Fruit fly (Drosophila melanogaster) whole organism, embryonic: Measurements from ENCODE around the gene Edg91.

ENCODE experiments used
- Aef1 ChIP-seq: fragments of 200-800 bp; sonication (Bioruptor generic); IDR thresholded peaks from 3 replicates; pipeline ENCODE4 v1.3.6; 2022; ENCODE audit warnings: missing biosample characterization, missing genetic modification characterization
- Atf6 ChIP-seq: fragments of 200-800 bp; sonication (Bioruptor generic); IDR thresholded peaks from 2 replicates; pipeline ENCODE4 v1.3.6; 2022; ENCODE audit warnings: missing biosample characterization, missing genetic modification characterization
- B-H1 ChIP-seq: fragments of 200-800 bp; sonication (Bioruptor generic); IDR thresholded peaks from 3 replicates; pipeline ENCODE4 v1.3.6; 2022; ENCODE audit warnings: missing biosample characterization, missing genetic modification characterization
- CG10209 ChIP-seq: fragments of 200-800 bp; sonication (Bioruptor generic); optimal IDR thresholded peaks from 3 replicates; lab custom pipeline; 2017; ENCODE audit warnings: missing biosample characterization, mild to moderate bottlenecking, missing genetic modification characterization, missing genetic modification reagents
- CG11504 ChIP-seq: fragments of 200-800 bp; sonication (Bioruptor generic); optimal IDR thresholded peaks from 3 replicates; lab custom pipeline; 2019; ENCODE audit warnings: missing biosample characterization, mild to moderate bottlenecking, missing genetic modification characterization, moderate library complexity
- CG11695 ChIP-seq: fragments of 200-800 bp; sonication (Bioruptor generic); IDR thresholded peaks from 3 replicates; pipeline ENCODE4 v1.3.6; 2022; ENCODE audit warnings: missing biosample characterization, missing genetic modification characterization
- CG11696 ChIP-seq: fragments of 200-800 bp; sonication (Bioruptor generic); IDR thresholded peaks from 2 replicates; pipeline ENCODE4 v1.3.6; 2022; ENCODE audit warnings: missing biosample characterization, missing genetic modification characterization
- CG12299 ChIP-seq: fragments of 200-800 bp; sonication (Bioruptor generic); optimal IDR thresholded peaks from 2 replicates; lab custom pipeline; 2018; ENCODE audit warnings: missing biosample characterization, mild to moderate bottlenecking, missing genetic modification characterization
- CG1233 ChIP-seq: fragments of 200-800 bp; sonication (Bioruptor generic); optimal IDR thresholded peaks from 4 replicates; lab custom pipeline; 2018; ENCODE audit warnings: missing biosample characterization, mild to moderate bottlenecking, missing genetic modification characterization
- CG12942 ChIP-seq: fragments of 200-800 bp; sonication (Bioruptor generic); optimal IDR thresholded peaks from 3 replicates; lab custom pipeline; 2016; ENCODE audit warnings: missing biosample characterization, missing genetic modification characterization
- CG13624 ChIP-seq: fragments of 200-800 bp; sonication (Bioruptor generic); optimal IDR thresholded peaks from 2 replicates; lab custom pipeline; 2016; ENCODE audit warnings: missing biosample characterization, missing genetic modification characterization
- CG15011 ChIP-seq: fragments of 200-800 bp; sonication (Bioruptor generic); optimal IDR thresholded peaks from 3 replicates; lab custom pipeline; 2018; ENCODE audit warnings: missing biosample characterization, mild to moderate bottlenecking, missing genetic modification characterization
- CG1647 ChIP-seq: fragments of 200-800 bp; sonication (Bioruptor generic); optimal IDR thresholded peaks from 3 replicates; lab custom pipeline; 2016; ENCODE audit warnings: missing biosample characterization, missing genetic modification characterization
- CG17328 ChIP-seq: fragments of 200-800 bp; sonication (Bioruptor generic); IDR thresholded peaks from 2 replicates; pipeline ENCODE4 v1.3.6; 2022; ENCODE audit warnings: missing biosample characterization, missing genetic modification characterization
- CG18764 ChIP-seq: fragments of 200-800 bp; sonication (Bioruptor generic); optimal IDR thresholded peaks from 3 replicates; lab custom pipeline; 2016; ENCODE audit warnings: missing biosample characterization, missing genetic modification characterization
- CG2129 ChIP-seq: fragments of 200-800 bp; sonication (Bioruptor generic); IDR thresholded peaks from 2 replicates; pipeline ENCODE4 v1.3.6; 2022; ENCODE audit warnings: missing biosample characterization, missing genetic modification characterization; ENCODE audit not compliant: partially characterized antibody
- CG31224 ChIP-seq: fragments of 200-800 bp; sonication (Bioruptor generic); IDR thresholded peaks from 2 replicates; pipeline ENCODE4 v1.3.6; 2022; ENCODE audit warnings: missing biosample characterization, missing genetic modification characterization
- CG31441 ChIP-seq: fragments of 200-800 bp; sonication (Bioruptor generic); IDR thresholded peaks from 2 replicates; pipeline ENCODE4 v1.3.6; 2022; ENCODE audit warnings: missing biosample characterization, missing genetic modification characterization
- CG4282 ChIP-seq: fragments of 200-800 bp; sonication (Bioruptor generic); optimal IDR thresholded peaks from 2 replicates; lab custom pipeline; 2016; ENCODE audit warnings: missing biosample characterization, missing genetic modification characterization
- CG4730 ChIP-seq: fragments of 200-800 bp; sonication (Bioruptor generic); IDR thresholded peaks from 2 replicates; pipeline ENCODE4 v1.3.6; 2022; ENCODE audit warnings: missing biosample characterization, missing genetic modification characterization
- CG6683 ChIP-seq: fragments of 200-800 bp; sonication (Bioruptor generic); optimal IDR thresholded peaks from 2 replicates; lab custom pipeline; 2017; ENCODE audit warnings: missing biosample characterization, mild to moderate bottlenecking, missing genetic modification characterization, missing genetic modification reagents
- CG7839 ChIP-seq: fragments of 200-800 bp; sonication (Bioruptor generic); optimal IDR thresholded peaks from 3 replicates; lab custom pipeline; 2018; ENCODE audit warnings: missing biosample characterization, mild to moderate bottlenecking, missing genetic modification characterization, moderate library complexity
- CG8388 ChIP-seq: fragments of 200-800 bp; sonication (Bioruptor generic); optimal IDR thresholded peaks from 2 replicates; lab custom pipeline; 2019; ENCODE audit warnings: missing biosample characterization, mild to moderate bottlenecking, missing genetic modification characterization, moderate library complexity
- Dll ChIP-seq: fragments of 200-800 bp; sonication (Bioruptor generic); IDR thresholded peaks from 4 replicates; pipeline ENCODE4 v1.3.6; 2022; ENCODE audit warnings: missing biosample characterization, missing genetic modification characterization; ENCODE audit not compliant: partially characterized antibody
- Ets65A ChIP-seq: fragments of 200-800 bp; sonication (Bioruptor generic); peaks from one replicate; lab custom pipeline; 2016; ENCODE audit warnings: missing biosample characterization, missing genetic modification characterization
- Lhr ChIP-seq: fragments of 200-800 bp; sonication (Bioruptor generic); optimal IDR thresholded peaks from 3 replicates; lab custom pipeline; 2017; ENCODE audit warnings: mild to moderate bottlenecking, missing biosample characterization, missing genetic modification reagents, missing genetic modification characterization
- MESR4 ChIP-seq: fragments of 200-800 bp; sonication (Bioruptor generic); optimal IDR thresholded peaks from 2 replicates; lab custom pipeline; 2018; ENCODE audit warnings: missing biosample characterization, mild to moderate bottlenecking, missing genetic modification characterization, moderate library complexity
- MTF-1 ChIP-seq: fragments of 200-800 bp; sonication (Bioruptor generic); optimal IDR thresholded peaks from 2 replicates; lab custom pipeline; 2018; ENCODE audit warnings: missing biosample characterization, mild to moderate bottlenecking, missing genetic modification characterization, borderline replicate concordance
- Oaz ChIP-seq: fragments of 200-800 bp; sonication (Bioruptor generic); IDR thresholded peaks from 2 replicates; pipeline ENCODE4 v1.3.6; 2022; ENCODE audit warnings: missing biosample characterization, missing genetic modification characterization
- Sry-δ ChIP-seq: fragments of 200-800 bp; sonication (Bioruptor generic); optimal IDR thresholded peaks from 2 replicates; lab custom pipeline; 2016; ENCODE audit warnings: missing biosample characterization, missing genetic modification characterization
- bowl ChIP-seq: fragments of 200-800 bp; sonication (Bioruptor generic); IDR thresholded peaks from 2 replicates; pipeline ENCODE4 v1.3.6; 2022; ENCODE audit warnings: missing biosample characterization, missing genetic modification characterization
- btn ChIP-seq: fragments of 200-800 bp; sonication (Bioruptor generic); optimal IDR thresholded peaks from 2 replicates; lab custom pipeline; 2016; ENCODE audit warnings: missing biosample characterization, missing genetic modification characterization
- cg ChIP-seq: fragments of 200-800 bp; sonication (Bioruptor generic); optimal IDR thresholded peaks from 3 replicates; lab custom pipeline; 2019; ENCODE audit warnings: missing biosample characterization, mild to moderate bottlenecking, missing genetic modification characterization, moderate library complexity
- chinmo ChIP-seq: fragments of 200-800 bp; sonication (Bioruptor generic); IDR thresholded peaks from 4 replicates; pipeline ENCODE4 v1.3.6; 2022; ENCODE audit warnings: missing biosample characterization, missing genetic modification characterization; ENCODE audit not compliant: partially characterized antibody
- dimm ChIP-seq: fragments of 200-800 bp; sonication (Bioruptor generic); IDR thresholded peaks from 2 replicates; pipeline ENCODE4 v1.3.6; 2022; ENCODE audit warnings: missing biosample characterization, missing genetic modification characterization
- dm ChIP-seq: fragments of 200-800 bp; sonication (Bioruptor generic); optimal IDR thresholded peaks from 3 replicates; lab custom pipeline; 2016; ENCODE audit warnings: missing biosample characterization, missing genetic modification characterization
- esg ChIP-seq: fragments of 200-800 bp; sonication (Bioruptor generic); conservative IDR thresholded peaks from 2 replicates; pipeline ENCODE4 v1.3.6; 2022; ENCODE audit warnings: missing biosample characterization, missing genetic modification characterization
- eyg ChIP-seq: fragments of 200-800 bp; sonication (Bioruptor generic); optimal IDR thresholded peaks from 3 replicates; lab custom pipeline; 2016; ENCODE audit warnings: missing biosample characterization, missing genetic modification characterization
- gsb ChIP-seq: fragments of 200-800 bp; sonication (Bioruptor generic); IDR thresholded peaks from 2 replicates; pipeline ENCODE4 v1.3.6; 2022; ENCODE audit warnings: missing biosample characterization, missing genetic modification characterization
- gt ChIP-seq: fragments of 200-800 bp; sonication (Bioruptor generic); IDR thresholded peaks from 2 replicates; pipeline ENCODE4 v1.3.6; 2022; ENCODE audit warnings: missing biosample characterization, missing genetic modification characterization
- ham ChIP-seq: fragments of 200-800 bp; sonication (Bioruptor generic); IDR thresholded peaks from 2 replicates; pipeline ENCODE4 v1.3.6; 2022; ENCODE audit warnings: missing biosample characterization, missing genetic modification characterization
- klu ChIP-seq: fragments of 200-800 bp; sonication (Bioruptor generic); IDR thresholded peaks from 2 replicates; pipeline ENCODE4 v1.3.6; 2022; ENCODE audit warnings: missing biosample characterization, missing genetic modification characterization
- nerfin-1 ChIP-seq: fragments of 200-800 bp; sonication (Bioruptor generic); optimal IDR thresholded peaks from 3 replicates; lab custom pipeline; 2019; ENCODE audit warnings: missing biosample characterization, mild to moderate bottlenecking, missing genetic modification characterization, moderate library complexity
- prd ChIP-seq, 3 experiments: fragments of >200 bp in 2 of 3; fragments of 200-800 bp in 1 of 3; sonication (Bioruptor generic) in 1 of 3; optimal IDR thresholded peaks in 2 of 3; IDR thresholded peaks in 1 of 3; 2 replicates in 2 of 3; 3 replicates in 1 of 3; pipeline versions ENCODE4 v1.3.6 to Lab custom; 2017 to 2022; ENCODE audit warnings: missing biosample characterization in 1 of 3, missing genetic modification characterization in 1 of 3
- row ChIP-seq: fragments of 200-800 bp; sonication (Bioruptor generic); IDR thresholded peaks from 3 replicates; pipeline ENCODE4 v1.3.6; 2022; ENCODE audit warnings: missing biosample characterization, missing genetic modification characterization
- shn ChIP-seq: fragments of 200-800 bp; sonication (Bioruptor generic); optimal IDR thresholded peaks from 3 replicates; lab custom pipeline; 2016; ENCODE audit warnings: missing biosample characterization, missing genetic modification characterization
- trh ChIP-seq: fragments of 200-800 bp; sonication (Bioruptor generic); optimal IDR thresholded peaks from 2 replicates; lab custom pipeline; 2016; ENCODE audit warnings: missing biosample characterization, missing genetic modification characterization
- unc-4 ChIP-seq: fragments of 200-800 bp; sonication (Bioruptor generic); IDR thresholded peaks from 2 replicates; pipeline ENCODE4 v1.3.6; 2022; ENCODE audit warnings: missing biosample characterization, missing genetic modification characterization; ENCODE audit not compliant: partially characterized antibody
- vvl ChIP-seq: fragments of 200-800 bp; sonication (Bioruptor generic); IDR thresholded peaks from 2 replicates; pipeline ENCODE4 v1.3.6; 2022; ENCODE audit warnings: missing biosample characterization, missing genetic modification characterization

Edg91 gene

dm6 chr3R:17604880-17605667 lies 6.2 kb downstream of the Edg91 start (continued):
- TF ChIP-seq Oaz (GFP tag; lab: Robert Waterston, UW) (no peak), CG11695 (GFP tag; lab: Robert Waterston, UW) (no peak), CG12942 (GFP tag; lab: Kevin White, UChicago) (no peak), klu (0 out of 2 replicates have a peak, but pooled peaks have one; percentile 20), CG12299 (peak; percentile 20), CG6683 (peak; percentile 18), CG7839 (tag; lab: Kevin White, UChicago) (peak; percentile 48), CG8388 (GFP tag; lab: Kevin White, UChicago) (no peak), eyg (GFP tag; lab: Kevin White, UChicago) (no peak), prd (optimal IDR thresholded peaks at IDR 0.05; lab: Kevin White, UChicago) (no peak), prd (GFP tag; IDR thresholded peaks at IDR 0.05; lab: Robert Waterston, UW) (0 out of 3 replicates have a peak, but pooled peaks have one; percentile 25), CG31441 (GFP tag; lab: Robert Waterston, UW) (0 out of 2 replicates have a peak, but pooled peaks have one; percentile 18), MESR4 (GFP tag; lab: Kevin White, UChicago) (no peak), MTF-1 (no peak), row (GFP tag; lab: Robert Waterston, UW) (peak; percentile 87), CG1233 (GFP tag; lab: Kevin White, UChicago) (no peak), Dll (GFP tag; lab: Robert Waterston, UW) (0 out of 4 replicates have a peak, but pooled peaks have one; percentile 0), CG1647 (GFP tag; lab: Kevin White, UChicago) (no peak), btn (GFP tag; lab: Kevin White, UChicago) (no peak), CG13624 (no peak), CG17328 (GFP tag; lab: Robert Waterston, UW) (no peak), vvl (GFP tag; lab: Robert Waterston, UW) (no peak), Atf6 (no peak), Lhr (GFP tag; lab: Kevin White, UChicago) (no peak), Aef1 (no peak), Ets65A (GFP tag; lab: Kevin White, UChicago) (no peak), cg (peak; percentile 60), esg (no peak), dm (GFP tag; lab: Kevin White, UChicago) (no peak), nerfin-1 (tag; lab: Kevin White, UChicago) (peak; percentile 84), trh (no peak), shn (no peak), chinmo (GFP tag; lab: Robert Waterston, UW) (no peak), CG11696 (GFP tag; lab: Robert Waterston, UW) (no peak), gsb (GFP tag; lab: Robert Waterston, UW) (no peak), Sry-δ (no peak), B-H1 (GFP tag; lab: Robert Waterston, UW) (no peak), dimm (GFP tag; lab: Robert Waterston, UW) (no peak), CG4730 (GFP tag; lab: Robert Waterston, UW) (no peak), ham (no peak), gt (no peak), CG4282 (GFP tag; lab: Kevin White, UChicago) (no peak), CG2129 (GFP tag; lab: Robert Waterston, UW) (no peak), CG31224 (GFP tag; lab: Robert Waterston, UW) (peak; percentile 96), CG18764 (no peak), CG10209 (GFP tag; lab: Kevin White, UChicago) (no peak), CG15011 (GFP tag; lab: Kevin White, UChicago) (peak; percentile 15), bowl (GFP tag; lab: Robert Waterston, UW) (no peak), unc-4 (GFP tag; lab: Robert Waterston, UW) (peak; percentile 38; the same call in 1 of the 2 replicates), CG11504 (peak; percentile 14)
